Fruit fly (Drosophila melanogaster) whole organism, embryonic: ENCODE data around the gene Irc.
A peak's percentile ranks its signal among the peaks of the same experiment; 100 is the strongest.

ENCODE experiments used
- Awh ChIP-seq: fragments of 200-800 bp; sonication (Bioruptor generic); IDR thresholded peaks from 2 replicates; pipeline ENCODE4, ENCODE4 v1.3.6; 2022; ENCODE audit warnings: missing biosample characterization, missing genetic modification characterization
- CG12942 ChIP-seq: fragments of 200-800 bp; sonication (Bioruptor generic); optimal IDR thresholded peaks from 3 replicates; lab custom pipeline; 2016; ENCODE audit warnings: missing biosample characterization, missing genetic modification characterization
- CG13296 ChIP-seq: fragments of 200-800 bp; sonication (Bioruptor generic); optimal IDR thresholded peaks from 3 replicates; lab custom pipeline; 2018; ENCODE audit warnings: missing biosample characterization, mild to moderate bottlenecking, missing genetic modification characterization
- CG13424 ChIP-seq: fragments of 200-800 bp; sonication (Bioruptor generic); optimal IDR thresholded peaks from 2 replicates; lab custom pipeline; 2019; ENCODE audit warnings: missing biosample characterization, mild to moderate bottlenecking, missing genetic modification characterization, moderate library complexity
- CG14014 ChIP-seq: fragments of 200-800 bp; sonication (Bioruptor generic); IDR thresholded peaks from 2 replicates; pipeline ENCODE4 v1.3.6; 2022; ENCODE audit warnings: missing biosample characterization, missing genetic modification characterization
- CG14710 ChIP-seq: fragments of 200-800 bp; sonication (Bioruptor generic); optimal IDR thresholded peaks from 3 replicates; lab custom pipeline; 2019; ENCODE audit warnings: missing biosample characterization, mild to moderate bottlenecking, missing genetic modification characterization, moderate library complexity
- CG14965 ChIP-seq: fragments of 200-800 bp; sonication (Bioruptor generic); optimal IDR thresholded peaks from 2 replicates; lab custom pipeline; 2016; ENCODE audit warnings: missing biosample characterization, missing genetic modification characterization, borderline replicate concordance
- CG15011 ChIP-seq: fragments of 200-800 bp; sonication (Bioruptor generic); optimal IDR thresholded peaks from 3 replicates; lab custom pipeline; 2018; ENCODE audit warnings: missing biosample characterization, mild to moderate bottlenecking, missing genetic modification characterization
- CG1602 ChIP-seq: fragments of 200-800 bp; sonication (Bioruptor generic); optimal IDR thresholded peaks from 3 replicates; lab custom pipeline; 2016; ENCODE audit warnings: missing biosample characterization, missing genetic modification characterization
- CG17568 ChIP-seq: fragments of 200-800 bp; sonication (Bioruptor generic); optimal IDR thresholded peaks from 2 replicates; lab custom pipeline; 2018; ENCODE audit warnings: missing biosample characterization, mild to moderate bottlenecking, missing genetic modification characterization, moderate library complexity
- CG32767 ChIP-seq: fragments of 200-800 bp; sonication (Bioruptor generic); IDR thresholded peaks from 2 replicates; pipeline ENCODE4 v1.3.6; 2022; ENCODE audit warnings: missing biosample characterization, missing genetic modification characterization
- CG3847 ChIP-seq: fragments of 200-800 bp; sonication (Bioruptor generic); IDR thresholded peaks from 2 replicates; pipeline ENCODE4 v1.3.6; 2022; ENCODE audit warnings: missing biosample characterization, missing genetic modification characterization
- CG4730 ChIP-seq: fragments of 200-800 bp; sonication (Bioruptor generic); IDR thresholded peaks from 2 replicates; pipeline ENCODE4 v1.3.6; 2022; ENCODE audit warnings: missing biosample characterization, missing genetic modification characterization
- CG6683 ChIP-seq: fragments of 200-800 bp; sonication (Bioruptor generic); optimal IDR thresholded peaks from 2 replicates; lab custom pipeline; 2017; ENCODE audit warnings: missing biosample characterization, mild to moderate bottlenecking, missing genetic modification characterization, missing genetic modification reagents
- CG7745 ChIP-seq: fragments of 200-800 bp; sonication (Bioruptor generic); optimal IDR thresholded peaks from 2 replicates; lab custom pipeline; 2018; ENCODE audit warnings: missing biosample characterization, mild to moderate bottlenecking, missing genetic modification characterization, moderate library complexity
- CG8478 ChIP-seq: fragments of >200 bp; optimal IDR thresholded peaks from 2 replicates; lab custom pipeline; 2018
- CG8924 ChIP-seq: fragments of 200-800 bp; optimal IDR thresholded peaks from 3 replicates; lab custom pipeline; 2019; ENCODE audit warnings: missing biosample characterization, mild to moderate bottlenecking, missing genetic modification characterization, moderate library complexity
- Doc2 ChIP-seq: fragments of 200-800 bp; sonication (Bioruptor generic); IDR thresholded peaks from 2 replicates; pipeline ENCODE4 v1.3.6; 2022; ENCODE audit warnings: missing biosample characterization, missing genetic modification characterization
- Dref ChIP-seq: fragments of 200-800 bp; sonication (Bioruptor generic); IDR thresholded peaks from 2 replicates; pipeline ENCODE4 v1.3.6; 2022; ENCODE audit warnings: missing biosample characterization, missing genetic modification characterization
- Fer2 ChIP-seq: fragments of 200-800 bp; sonication (Bioruptor generic); optimal IDR thresholded peaks from 2 replicates; lab custom pipeline; 2018; ENCODE audit warnings: missing biosample characterization, mild to moderate bottlenecking, missing genetic modification characterization, moderate library complexity
- HLH3B ChIP-seq: fragments of 200-800 bp; sonication (Bioruptor generic); IDR thresholded peaks from 2 replicates; pipeline ENCODE4 v1.3.6; 2022; ENCODE audit warnings: missing biosample characterization, missing genetic modification characterization
- HLH54F ChIP-seq: fragments of 200-800 bp; sonication (Bioruptor generic); optimal IDR thresholded peaks from 3 replicates; lab custom pipeline; 2016; ENCODE audit warnings: missing biosample characterization, missing genetic modification characterization
- Hr3 ChIP-seq: fragments of 200-800 bp; sonication (Bioruptor generic); optimal IDR thresholded peaks from 3 replicates; lab custom pipeline; 2016; ENCODE audit warnings: missing biosample characterization, missing genetic modification characterization
- Kr ChIP-seq: fragments of 200-800 bp; sonication (Bioruptor generic); optimal IDR thresholded peaks from 2 replicates; lab custom pipeline; 2017; ENCODE audit warnings: missing biosample characterization, mild to moderate bottlenecking, missing genetic modification characterization
- Max ChIP-seq: fragments of 200-800 bp; sonication (Bioruptor generic); optimal IDR thresholded peaks from 2 replicates; lab custom pipeline; 2016; ENCODE audit warnings: missing biosample characterization, mild to moderate bottlenecking, missing genetic modification characterization
- Neu2 ChIP-seq: fragments of 200-800 bp; sonication (Bioruptor generic); optimal IDR thresholded peaks from 3 replicates; lab custom pipeline; 2016; ENCODE audit warnings: missing biosample characterization, missing genetic modification characterization, borderline replicate concordance
- Nf-YB ChIP-seq: fragments of 200-800 bp; sonication (Bioruptor generic); optimal IDR thresholded peaks from 3 replicates; lab custom pipeline; 2019; ENCODE audit warnings: missing biosample characterization, mild to moderate bottlenecking, missing genetic modification characterization, moderate library complexity
- NfI ChIP-seq: fragments of 200-800 bp; sonication (Bioruptor generic); optimal IDR thresholded peaks from 3 replicates; lab custom pipeline; 2018; ENCODE audit warnings: missing biosample characterization, mild to moderate bottlenecking, missing genetic modification characterization, moderate library complexity
- az2 ChIP-seq: fragments of 200-800 bp; sonication (Bioruptor generic); optimal IDR thresholded peaks from 3 replicates; lab custom pipeline; 2016; ENCODE audit warnings: missing biosample characterization, missing genetic modification characterization
- bcd ChIP-seq: fragments of 200-800 bp; sonication (Bioruptor generic); optimal IDR thresholded peaks from 2 replicates; lab custom pipeline; 2017; ENCODE audit warnings: missing biosample characterization, mild to moderate bottlenecking, missing genetic modification characterization
- br ChIP-seq: fragments of >200 bp; optimal IDR thresholded peaks from 2 replicates; lab custom pipeline; 2017
- chm ChIP-seq: fragments of 200-800 bp; sonication (Bioruptor generic); IDR thresholded peaks from 2 replicates; pipeline ENCODE4 v1.3.6; 2022; ENCODE audit warnings: missing biosample characterization, missing genetic modification characterization
- crp ChIP-seq, 2 experiments: fragments of 200-800 bp; sonication (Bioruptor generic); optimal IDR thresholded peaks; 2 replicates in 1 of 2; 3 replicates in 1 of 2; lab custom pipeline; 2017; ENCODE audit warnings: missing biosample characterization in 2 of 2, missing genetic modification characterization in 2 of 2, mild to moderate bottlenecking in 1 of 2, moderate library complexity in 1 of 2
- dm ChIP-seq: fragments of 200-800 bp; sonication (Bioruptor generic); optimal IDR thresholded peaks from 3 replicates; lab custom pipeline; 2016; ENCODE audit warnings: missing biosample characterization, missing genetic modification characterization
- dmrt99B ChIP-seq: fragments of 200-800 bp; sonication (Bioruptor generic); optimal IDR thresholded peaks from 2 replicates; lab custom pipeline; 2018; ENCODE audit warnings: missing biosample characterization, mild to moderate bottlenecking, missing genetic modification characterization, moderate library complexity
- esg ChIP-seq: fragments of 200-800 bp; sonication (Bioruptor generic); conservative IDR thresholded peaks from 2 replicates; pipeline ENCODE4 v1.3.6; 2022; ENCODE audit warnings: missing biosample characterization, missing genetic modification characterization
- fu2 ChIP-seq: fragments of 200-800 bp; sonication (Bioruptor generic); optimal IDR thresholded peaks from 2 replicates; lab custom pipeline; 2016; ENCODE audit warnings: missing biosample characterization, missing genetic modification characterization
- gcm ChIP-seq: fragments of 200-800 bp; sonication (Bioruptor generic); optimal IDR thresholded peaks from 2 replicates; lab custom pipeline; 2019; ENCODE audit warnings: missing biosample characterization, mild to moderate bottlenecking, missing genetic modification characterization, moderate library complexity
- grn ChIP-seq: fragments of 200-800 bp; sonication (Bioruptor generic); optimal IDR thresholded peaks from 3 replicates; lab custom pipeline; 2017; ENCODE audit warnings: missing biosample characterization, missing genetic modification characterization
- her ChIP-seq: fragments of 200-800 bp; sonication (Bioruptor generic); optimal IDR thresholded peaks from 2 replicates; lab custom pipeline; 2016; ENCODE audit warnings: missing biosample characterization, missing genetic modification characterization
- hth ChIP-seq: fragments of >200 bp; optimal IDR thresholded peaks from 2 replicates; lab custom pipeline; 2017; ENCODE audit warnings: inconsistent platforms
- insv ChIP-seq, 2 experiments: fragments of 200-800 bp; sonication (Bioruptor generic); optimal IDR thresholded peaks; 3 replicates each; lab custom pipeline; 2016 to 2018; ENCODE audit warnings: missing biosample characterization in 2 of 2, missing genetic modification characterization in 2 of 2
- inv ChIP-seq: fragments of 200-800 bp; sonication (Bioruptor generic); IDR thresholded peaks from 2 replicates; pipeline ENCODE4 v1.3.6; 2022; ENCODE audit warnings: missing biosample characterization, missing genetic modification characterization; ENCODE audit not compliant: partially characterized antibody
- jigr1 ChIP-seq: fragments of 200-800 bp; sonication (Bioruptor generic); IDR thresholded peaks from 3 replicates; pipeline ENCODE4 v1.3.6; 2022; ENCODE audit warnings: missing biosample characterization, missing genetic modification characterization
- klu ChIP-seq: fragments of 200-800 bp; sonication (Bioruptor generic); IDR thresholded peaks from 2 replicates; pipeline ENCODE4 v1.3.6; 2022; ENCODE audit warnings: missing biosample characterization, missing genetic modification characterization
- pnt ChIP-seq: fragments of 200-800 bp; sonication (Bioruptor generic); optimal IDR thresholded peaks from 3 replicates; lab custom pipeline; 2016; ENCODE audit warnings: missing biosample characterization, missing genetic modification characterization
- rib ChIP-seq: fragments of 200-800 bp; sonication (Bioruptor generic); IDR thresholded peaks from 2 replicates; pipeline ENCODE4 v1.3.6; 2022; ENCODE audit warnings: missing biosample characterization, missing genetic modification characterization
- schlank ChIP-seq: fragments of 200-800 bp; sonication (Bioruptor generic); optimal IDR thresholded peaks from 2 replicates; lab custom pipeline; 2018; ENCODE audit warnings: missing biosample characterization, mild to moderate bottlenecking, missing genetic modification characterization
- sens-2 ChIP-seq: fragments of 200-800 bp; sonication (Bioruptor generic); IDR thresholded peaks from 2 replicates; pipeline ENCODE4 v1.3.6; 2022; ENCODE audit warnings: missing biosample characterization, missing genetic modification characterization
- trh ChIP-seq: fragments of 200-800 bp; sonication (Bioruptor generic); optimal IDR thresholded peaks from 2 replicates; lab custom pipeline; 2016; ENCODE audit warnings: missing biosample characterization, missing genetic modification characterization
- tup ChIP-seq: fragments of 200-800 bp; sonication (Bioruptor generic); optimal IDR thresholded peaks from 2 replicates; lab custom pipeline; 2016; ENCODE audit warnings: missing biosample characterization, mild to moderate bottlenecking, missing genetic modification characterization, moderate library complexity
- vnd ChIP-seq: fragments of 200-800 bp; sonication (Bioruptor generic); IDR thresholded peaks from 3 replicates; pipeline ENCODE4 v1.3.6; 2022; ENCODE audit warnings: missing biosample characterization, missing genetic modification characterization; ENCODE audit not compliant: partially characterized antibody

The Irc gene

DNA sequence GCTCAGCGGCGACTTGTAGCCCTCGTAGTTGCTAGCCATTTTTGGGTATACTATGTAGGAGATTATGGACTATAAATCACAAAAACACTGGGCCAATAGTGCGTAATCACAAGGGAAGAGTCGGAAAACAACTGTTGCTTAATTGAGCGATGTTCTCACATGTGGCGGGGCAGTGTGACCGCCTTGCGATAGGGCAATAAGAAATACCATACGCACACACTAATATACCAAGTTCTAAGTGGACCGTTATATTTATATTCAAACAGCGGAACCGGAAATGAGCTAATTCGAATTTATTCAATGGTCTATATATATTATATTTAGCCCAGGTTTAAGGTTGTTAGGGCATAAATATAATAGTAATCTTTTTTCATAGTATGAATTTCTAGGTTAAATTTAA lies 18.3 kb downstream of the Irc start, which contains the start of gene Adsl (continued):
- TF ChIP-seq dm (GFP tag; lab: Kevin White, UChicago) (peak; percentile 91), schlank (tag; lab: Kevin White, UChicago) (peak; percentile 49), crp (GFP tag; optimal IDR thresholded peaks at IDR 0.05; lab: Kevin White, UChicago) (peak in 1 of 2 experiments; percentile 69), insv (GFP tag; optimal IDR thresholded peaks at IDR 0.05; lab: Kevin White, UChicago) (peak in 1 of 2 experiments; percentile 68), CG3847 (GFP tag; lab: Robert Waterston, UW) (no peak), CG12942 (GFP tag; lab: Kevin White, UChicago) (no peak), HLH3B (GFP tag; lab: Robert Waterston, UW) (no peak), CG8478 (lab: Kevin White, UChicago) (no peak), NfI (GFP tag; lab: Kevin White, UChicago) (peak; percentile 83), Neu2 (GFP tag; lab: Kevin White, UChicago) (no peak), CG14965 (GFP tag; lab: Kevin White, UChicago) (no peak), Awh (no peak), klu (GFP tag; lab: Robert Waterston, UW) (no peak), CG4730 (no peak), inv (GFP tag; lab: Robert Waterston, UW) (no peak), pnt (GFP tag; lab: Kevin White, UChicago) (no peak), br (lab: Kevin White, UChicago) (no peak), fu2 (GFP tag; lab: Kevin White, UChicago) (no peak), gcm (GFP tag; lab: Kevin White, UChicago) (peak; percentile 76), hth (lab: Kevin White, UChicago) (no peak), her (no peak), CG8924 (tag; lab: Kevin White, UChicago) (peak; percentile 41), CG32767 (GFP tag; lab: Robert Waterston, UW) (peak; percentile 35; the same call in 1 of the 2 replicates), CG14014 (GFP tag; lab: Robert Waterston, UW) (no peak), CG1602 (GFP tag; lab: Kevin White, UChicago) (no peak), chm (GFP tag; lab: Robert Waterston, UW) (no peak), CG17568 (no peak), Fer2 (tag; lab: Kevin White, UChicago) (peak; percentile 56), Kr (GFP tag; lab: Kevin White, UChicago) (no peak), Nf-YB (GFP tag; lab: Kevin White, UChicago) (peak; percentile 53), vnd (GFP tag; lab: Robert Waterston, UW) (no peak), CG7745 (no peak), Dref (GFP tag; lab: Robert Waterston, UW) (no peak), tup (GFP tag; lab: Kevin White, UChicago) (no peak), CG13424 (tag; lab: Kevin White, UChicago) (no peak), dmrt99B (tag; lab: Kevin White, UChicago) (no peak), CG14710 (tag; lab: Kevin White, UChicago) (peak; percentile 79), CG13296 (GFP tag; lab: Kevin White, UChicago) (no peak), sens-2 (GFP tag; lab: Robert Waterston, UW) (0 out of 2 replicates have a peak, but pooled peaks have one; percentile 23), CG6683 (GFP tag; lab: Kevin White, UChicago) (no peak), grn (GFP tag; lab: Kevin White, UChicago) (peak; percentile 43), az2 (GFP tag; lab: Kevin White, UChicago) (peak; percentile 32), Doc2 (GFP tag; lab: Robert Waterston, UW) (no peak), jigr1 (GFP tag; lab: Robert Waterston, UW) (no peak), HLH54F (peak; percentile 2), Max (GFP tag; lab: Kevin White, UChicago) (peak; percentile 86), rib (no peak), bcd (GFP tag; lab: Kevin White, UChicago) (peak; percentile 75), Hr3 (no peak), CG15011 (GFP tag; lab: Kevin White, UChicago) (peak; percentile 57), esg (GFP tag; lab: Robert Waterston, UW) (no peak), trh (GFP tag; lab: Kevin White, UChicago) (peak; percentile 3)
